Worm (Caenorhabditis elegans) whole organism, early embryonic: Measurements from ENCODE around the gene srbc-6.

Experiments used
- ama-1 ChIP-seq: fragments of 150-350 bp; optimal IDR thresholded peaks from 2 replicates; lab custom pipeline; 2014
- ceh-36 ChIP-seq: sonication (generic microtip); optimal IDR thresholded peaks from 2 replicates; lab custom pipeline; 2016; ENCODE audit warnings: missing genetic modification characterization, inconsistent platforms, missing compliant biosample characterization
- ets-7 ChIP-seq: sonication (generic microtip); optimal IDR thresholded peaks from 2 replicates; lab custom pipeline; 2016; ENCODE audit warnings: missing genotype, missing genetic modification characterization, missing compliant biosample characterization
- flt-1 ChIP-seq: fragments of 200-800 bp; sonication (Bioruptor generic); IDR thresholded peaks from 2 replicates; pipeline ENCODE4 v1.3.6; 2022; ENCODE audit warnings: missing genetic modification characterization, missing compliant biosample characterization
- hmbx-1 ChIP-seq: sonication (generic microtip); optimal IDR thresholded peaks from 2 replicates; lab custom pipeline; 2016; ENCODE audit warnings: mild to moderate bottlenecking, missing genetic modification characterization, missing compliant biosample characterization
- hnd-1 ChIP-seq: sonication (generic microtip); optimal IDR thresholded peaks from 2 replicates; lab custom pipeline; 2016; ENCODE audit warnings: missing genetic modification characterization, missing compliant biosample characterization
- pes-1 ChIP-seq: fragments of 200-800 bp; sonication (Bioruptor generic); IDR thresholded peaks from 2 replicates; pipeline ENCODE4 v1.3.6; 2022; ENCODE audit warnings: missing genetic modification reagents, missing genetic modification characterization, missing compliant biosample characterization
- scrt-1 ChIP-seq: fragments of 200-800 bp; sonication (Bioruptor generic); IDR thresholded peaks from 2 replicates; pipeline ENCODE4 v1.3.6; 2022; ENCODE audit warnings: missing genetic modification characterization, missing compliant biosample characterization
- tbx-37 ChIP-seq: fragments of 200-800 bp; sonication (Bioruptor generic); conservative IDR thresholded peaks from 2 replicates; pipeline ENCODE4 v1.3.6; 2022; ENCODE audit warnings: missing genetic modification reagents, missing genetic modification characterization, missing compliant biosample characterization
- tra-4 ChIP-seq: sonication (generic microtip); optimal IDR thresholded peaks from 2 replicates; lab custom pipeline; 2017; ENCODE audit warnings: missing genetic modification characterization, missing compliant biosample characterization

ce11 chrV:3144494-3144893 lies 25.4 kb upstream of the srbc-6 start, which contains the start of gene srab-10:
- no peak for TF ChIP-seq ama-1 (lab: Kevin White, UChicago)
- no peak for TF ChIP-seq pes-1
- TF ChIP-seq flt-1 (GFP tag; lab: Robert Waterston, UW), result no peak
- TF ChIP-seq hmbx-1 (tag; lab: Kevin White, UChicago), result no peak
- no peak for TF ChIP-seq hnd-1 (tag; lab: Kevin White, UChicago)
- no peak for TF ChIP-seq ets-7
- TF ChIP-seq scrt-1 (GFP tag; lab: Robert Waterston, UW), result no peak
- no peak for TF ChIP-seq tra-4 (tag; lab: Kevin White, UChicago)
- no peak for TF ChIP-seq ceh-36
- TF ChIP-seq tbx-37 (GFP tag; lab: Robert Waterston, UW), result no peak
